Worm (Caenorhabditis elegans): ENCODE data around the gene F14H8.5.

F14H8.5 gene

DNA sequence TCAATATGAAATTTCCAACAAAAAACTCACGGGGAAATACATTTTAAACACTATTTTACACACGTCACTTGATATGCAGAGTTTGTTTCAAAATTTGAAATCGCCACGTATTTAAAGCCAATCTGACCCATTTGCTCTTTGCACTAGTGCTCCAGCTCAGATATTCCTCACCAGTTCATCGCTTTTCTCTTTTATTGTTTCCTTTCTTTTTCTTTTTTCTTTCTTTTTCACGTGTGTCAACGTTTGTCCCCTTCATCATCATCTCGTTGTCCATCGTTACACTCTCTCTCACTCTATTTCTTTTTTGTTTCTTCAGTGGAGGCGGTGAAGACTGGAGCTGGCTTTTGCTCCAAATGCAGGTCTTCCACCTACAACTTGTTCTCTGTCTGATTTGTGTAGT lies 36.2 kb upstream of the F14H8.5 start, which contains the start of gene F02D8.4 (continued):
- no peak for TF ChIP-seq nhr-28 (tag; optimal IDR thresholded peaks at IDR 0.05)
- peak; percentile 29 for TF ChIP-seq rnt-1 (tag; optimal IDR thresholded peaks at IDR 0.05)
- no peak for TF ChIP-seq lin-13 (GFP tag; optimal IDR thresholded peaks at IDR 0.05)
- TF ChIP-seq egl-27 (tag; optimal IDR thresholded peaks at IDR 0.05) = no peak
- TF ChIP-seq unc-98 (GFP tag; IDR thresholded peaks at IDR 0.05) = no peak
- no peak for TF ChIP-seq dsc-1 (tag; optimal IDR thresholded peaks at IDR 0.05)
- TF ChIP-seq skn-1 (tag; optimal IDR thresholded peaks at IDR 0.05) = no peak
- TF ChIP-seq ztf-4 (tag; optimal IDR thresholded peaks at IDR 0.05) = no peak

DNA sequence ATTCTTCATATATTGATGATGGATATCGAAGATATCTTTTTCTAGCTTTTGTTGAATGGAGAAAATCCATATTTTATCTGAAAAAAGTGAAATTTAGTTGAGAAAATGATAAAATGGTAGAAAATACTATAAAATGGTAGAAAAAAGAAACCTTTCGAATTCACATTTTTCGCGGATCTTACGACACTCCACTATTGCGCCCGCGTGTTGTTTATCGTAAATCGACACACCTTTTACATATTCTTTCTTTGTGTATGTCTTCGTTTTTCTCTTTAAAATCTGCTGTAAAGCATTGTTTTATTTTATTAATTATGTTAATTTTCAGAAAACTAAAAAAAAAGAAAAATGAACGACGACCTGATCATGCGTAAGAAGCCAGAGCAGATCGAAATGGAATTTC lies 30.0 kb upstream of the F14H8.5 start, which contains the start of the genes cdt-2 and T01C3.2:
cdt-2 (minus strand) TSS at position 284 of the 400 bp plus-strand sequence.
T01C3.2 (plus strand) TSS at position 326 of the 400 bp plus-strand sequence.
- peak; percentile 25 for TF ChIP-seq dsc-1 (tag; optimal IDR thresholded peaks at IDR 0.05)
- no peak for TF ChIP-seq irx-1 (tag; optimal IDR thresholded peaks at IDR 0.05)
- TF ChIP-seq ceh-82 (tag; optimal IDR thresholded peaks at IDR 0.05) = peak in 2 of 3 experiments; percentile 29 to 44
- TF ChIP-seq mdl-1 (tag; optimal IDR thresholded peaks at IDR 0.05) = no peak
- TF ChIP-seq nhr-237 (tag; optimal IDR thresholded peaks at IDR 0.05) = no peak
- TF ChIP-seq ceh-8 (GFP tag; optimal IDR thresholded peaks at IDR 0.05) = no peak
- peak; percentile 48 for TF ChIP-seq nhr-47 (tag; optimal IDR thresholded peaks at IDR 0.05)
- TF ChIP-seq pag-3 (tag; optimal IDR thresholded peaks at IDR 0.05; ENCODE audit: borderline replicate concordance, insufficient read depth) = no peak
- no peak for TF ChIP-seq mab-9 (GFP tag; IDR thresholded peaks at IDR 0.05)
- no peak for TF ChIP-seq ceh-88 (GFP tag; IDR thresholded peaks at IDR 0.05)
- peak; percentile 24 for TF ChIP-seq lin-15B (tag; optimal IDR thresholded peaks at IDR 0.05)
- no peak for TF ChIP-seq tlp-1 (tag; optimal IDR thresholded peaks at IDR 0.05)
- no peak for TF ChIP-seq unc-62 (GFP tag; optimal IDR thresholded peaks at IDR 0.05)
- TF ChIP-seq elt-2 (tag; optimal IDR thresholded peaks at IDR 0.05) = no peak
- no peak for TF ChIP-seq nhr-28 (tag; optimal IDR thresholded peaks at IDR 0.05)
- no peak for TF ChIP-seq unc-98 (GFP tag; IDR thresholded peaks at IDR 0.05)
- no peak for TF ChIP-seq snpc-4 (tag; optimal IDR thresholded peaks at IDR 0.05)
- peak; percentile 50 for TF ChIP-seq nhr-71 (tag; optimal IDR thresholded peaks at IDR 0.05)
- TF ChIP-seq zip-4 (GFP tag; optimal IDR thresholded peaks at IDR 0.05) = no peak
- peak; percentile 12 for TF ChIP-seq unc-86 (tag; optimal IDR thresholded peaks at IDR 0.05)
- peak; percentile 23 for TF ChIP-seq skn-1 (tag; optimal IDR thresholded peaks at IDR 0.05)
- TF ChIP-seq egl-13 (tag; optimal IDR thresholded peaks at IDR 0.05) = no peak
- TF ChIP-seq pqm-1 (tag; optimal IDR thresholded peaks at IDR 0.05) = no peak
- no peak for TF ChIP-seq ceh-90 (tag; optimal IDR thresholded peaks at IDR 0.05)
- peak; percentile 56 for TF ChIP-seq snu-23 (GFP tag; optimal IDR thresholded peaks at IDR 0.05)
- TF ChIP-seq aha-1 (tag; optimal IDR thresholded peaks at IDR 0.05) = no peak
- no peak for TF ChIP-seq grh-1 (GFP tag; IDR thresholded peaks at IDR 0.05)
- TF ChIP-seq lin-14 (GFP tag; optimal IDR thresholded peaks at IDR 0.05) = no peak
- TF ChIP-seq C04F5.9 (tag; optimal IDR thresholded peaks at IDR 0.05) = no peak
- peak; percentile 53 to 74 for TF ChIP-seq lsy-2 (tag; optimal IDR thresholded peaks at IDR 0.05)
- TF ChIP-seq hlh-4 (tag; optimal IDR thresholded peaks at IDR 0.05) = no peak
- TF ChIP-seq nhr-19 (GFP tag; conservative IDR thresholded peaks at IDR 0.05) = peak; percentile 9; the same call in 1 of the 2 replicates
- no peak for TF ChIP-seq zag-1 (tag; optimal IDR thresholded peaks at IDR 0.05)
- peak; percentile 82 to 92 for TF ChIP-seq lin-35 (GFP tag; optimal IDR thresholded peaks at IDR 0.05)
- TF ChIP-seq nhr-76 (tag; optimal IDR thresholded peaks at IDR 0.05) = no peak
- no peak for TF ChIP-seq pax-3 (tag; optimal IDR thresholded peaks at IDR 0.05)
- peak; percentile 43 for TF ChIP-seq swsn-7 (tag; optimal IDR thresholded peaks at IDR 0.05)
- TF ChIP-seq dpl-1 (GFP tag; optimal IDR thresholded peaks at IDR 0.05) = peak; percentile 76 to 89 (median 85)
- TF ChIP-seq fkh-8 (tag; optimal IDR thresholded peaks at IDR 0.05) = no peak
- no peak for TF ChIP-seq unc-130 (tag; optimal IDR thresholded peaks at IDR 0.05)
- no peak for TF ChIP-seq blmp-1 (tag; optimal IDR thresholded peaks at IDR 0.05)
- TF ChIP-seq mep-1 (tag; optimal IDR thresholded peaks at IDR 0.05) = no peak
- no peak for TF ChIP-seq unc-30 (tag; optimal IDR thresholded peaks at IDR 0.05)
- TF ChIP-seq C34B4.2 (tag; optimal IDR thresholded peaks at IDR 0.05) = no peak
- no peak for TF ChIP-seq efl-3 (GFP tag; optimal IDR thresholded peaks at IDR 0.05)
- no peak for TF ChIP-seq ztf-11 (tag; optimal IDR thresholded peaks at IDR 0.05)
- no peak for TF ChIP-seq lin-13 (GFP tag; optimal IDR thresholded peaks at IDR 0.05)
- TF ChIP-seq ets-5 (GFP tag; IDR thresholded peaks at IDR 0.05) = no peak

Data from whole organism, L1 larva.